Worm (Caenorhabditis elegans): ENCODE results near the gene djr-1.2.

DNA sequence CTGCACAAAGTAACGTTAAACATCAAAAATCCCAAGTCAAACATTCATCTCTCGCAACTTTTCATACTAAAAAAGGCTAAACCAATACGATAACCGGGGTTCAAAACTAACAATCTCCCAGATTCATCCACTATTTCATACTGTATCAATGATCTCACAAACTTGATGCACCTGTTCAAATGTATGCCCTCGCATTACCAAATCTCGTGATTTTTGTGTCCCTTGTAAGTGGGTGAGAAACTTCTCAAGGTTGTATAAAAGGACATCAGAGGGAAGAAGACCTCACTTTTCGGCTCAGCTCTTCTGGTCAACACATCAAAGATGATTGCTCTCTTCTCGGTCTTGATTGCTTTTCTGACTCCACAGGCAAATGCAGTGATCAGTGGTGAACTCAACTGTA lies 11.3 kb downstream of the djr-1.2 start, which contains the start of gene phat-3:
- TF ChIP-seq unc-62 (GFP tag; optimal IDR thresholded peaks at IDR 0.05), result no peak
- TF ChIP-seq hpl-2 (GFP tag; optimal IDR thresholded peaks at IDR 0.05), result no peak
- no peak for TF ChIP-seq vab-15 (tag; optimal IDR thresholded peaks at IDR 0.05)
- TF ChIP-seq fkh-4 (tag; optimal IDR thresholded peaks at IDR 0.05; ENCODE audit: borderline replicate concordance), result no peak
- TF ChIP-seq C16A3.4 (tag; optimal IDR thresholded peaks at IDR 0.05), result no peak
- TF ChIP-seq egl-27 (tag; optimal IDR thresholded peaks at IDR 0.05), result no peak
- no peak for TF ChIP-seq ces-1 (GFP tag; optimal IDR thresholded peaks at IDR 0.05)
- no peak for TF ChIP-seq unc-30 (tag; optimal IDR thresholded peaks at IDR 0.05)
- no peak for TF ChIP-seq alr-1 (tag; optimal IDR thresholded peaks at IDR 0.05; ENCODE audit: borderline replicate concordance)
- TF ChIP-seq ceh-82 (tag; optimal IDR thresholded peaks at IDR 0.05), result no peak
